Fruit fly (Drosophila melanogaster): ENCODE measurements around the gene LSm-4.

LSm-4 gene

DNA sequence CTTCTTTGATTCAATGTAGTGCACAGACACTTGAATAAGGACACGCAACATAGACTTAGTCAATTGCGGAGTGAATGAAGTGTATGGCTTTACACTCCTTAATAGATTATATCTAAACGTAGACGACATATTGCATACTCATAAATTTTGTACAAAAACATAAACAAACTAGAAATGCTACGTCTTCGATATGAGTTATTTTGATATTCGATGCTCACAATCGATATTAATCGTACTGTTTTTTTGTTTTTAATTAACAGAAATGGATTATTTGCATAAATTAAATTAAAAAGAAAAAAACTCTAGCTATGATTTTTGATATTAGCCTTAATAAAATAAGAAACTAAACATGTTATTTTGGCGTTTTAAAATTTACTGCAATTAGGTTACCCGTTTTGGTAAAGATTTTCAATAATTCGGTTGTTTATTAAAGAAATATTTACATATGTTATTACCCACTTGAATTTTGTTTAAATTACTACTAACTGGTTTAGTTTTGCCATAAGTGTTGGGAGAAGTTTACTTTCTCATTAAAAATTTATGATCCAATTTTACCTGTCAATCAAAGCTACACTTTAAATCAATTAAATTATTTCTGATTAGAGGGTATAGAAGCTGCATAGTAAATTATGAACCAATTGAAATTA, at the start of gene LSm-4, which contains the start of the genes CG17768 and Ir31a:
Gene LSm-4, minus strand, starts transcription at position 196 of the 647 bp plus-strand sequence.
Gene CG17768, minus strand, starts transcription at position 196 of the 647 bp plus-strand sequence.
Gene Ir31a, plus strand, starts transcription at position 558 of the 647 bp plus-strand sequence.
- TF ChIP-seq CG4854 (GFP tag; optimal IDR thresholded peaks at IDR 0.05) (no peak), unc-4 (GFP tag; IDR thresholded peaks at IDR 0.05; ENCODE audit: partially characterized antibody) (peak; percentile 83), Gsc (GFP tag; IDR thresholded peaks at IDR 0.05) (no peak), stwl (tag; optimal IDR thresholded peaks at IDR 0.05) (peak; percentile 18), hbn (GFP tag; IDR thresholded peaks at IDR 0.05; ENCODE audit: partially characterized antibody) (peak; percentile 84), Dll (GFP tag; IDR thresholded peaks at IDR 0.05; ENCODE audit: partially characterized antibody) (peak; percentile 85), Hr3 (GFP tag; optimal IDR thresholded peaks at IDR 0.05) (no peak), Dref (GFP tag; IDR thresholded peaks at IDR 0.05) (peak; percentile 66), yki (optimal IDR thresholded peaks at IDR 0.05) (no peak), CG6813 (GFP tag; optimal IDR thresholded peaks at IDR 0.05) (no peak), hth (optimal IDR thresholded peaks at IDR 0.05) (no peak), CG16863 (GFP tag; optimal IDR thresholded peaks at IDR 0.05) (no peak), tgo (GFP tag; IDR thresholded peaks at IDR 0.05) (no peak), zfh1 (GFP tag; IDR thresholded peaks at IDR 0.05) (no peak), Opbp (GFP tag; IDR thresholded peaks at IDR 0.05; ENCODE audit: partially characterized antibody) (peak; percentile 60; the same call in 2 of the 3 replicates), Doc2 (GFP tag; IDR thresholded peaks at IDR 0.05) (no peak), gcm (GFP tag; optimal IDR thresholded peaks at IDR 0.05) (no peak), CG6654 (GFP tag; optimal IDR thresholded peaks at IDR 0.05) (no peak), CG12391 (tag; optimal IDR thresholded peaks at IDR 0.05) (no peak), cato (GFP tag; optimal IDR thresholded peaks at IDR 0.05; ENCODE audit: borderline replicate concordance) (no peak), HLH4C (GFP tag; IDR thresholded peaks at IDR 0.05; ENCODE audit: partially characterized antibody) (peak; percentile 70), vvl (GFP tag; IDR thresholded peaks at IDR 0.05) (peak; percentile 84), tap (tag; optimal IDR thresholded peaks at IDR 0.05) (no peak), CG32767 (GFP tag; IDR thresholded peaks at IDR 0.05) (no peak), ttk (GFP tag; IDR thresholded peaks at IDR 0.05) (no peak), CG11695 (GFP tag; IDR thresholded peaks at IDR 0.05) (no peak), Myb (GFP tag; optimal IDR thresholded peaks at IDR 0.05) (no peak), Rx (GFP tag; IDR thresholded peaks at IDR 0.05) (no peak), Ets65A (GFP tag) (no peak), sna (GFP tag; IDR thresholded peaks at IDR 0.05; ENCODE audit: partially characterized antibody) (peak; percentile 66; the same call in 1 of the 2 replicates), CG12659 (GFP tag; optimal IDR thresholded peaks at IDR 0.05) (peak; percentile 25), Hsf (GFP tag; optimal IDR thresholded peaks at IDR 0.05) (no peak), so (GFP tag; IDR thresholded peaks at IDR 0.05) (no peak), CG10274 (GFP tag; optimal IDR thresholded peaks at IDR 0.05) (no peak), Ptx1 (GFP tag; IDR thresholded peaks at IDR 0.05) (no peak), hkb (optimal IDR thresholded peaks at IDR 0.05) (no peak), hkb (GFP tag; IDR thresholded peaks at IDR 0.05) (no peak), CG15601 (tag; optimal IDR thresholded peaks at IDR 0.05) (no peak), CG8089 (GFP tag; optimal IDR thresholded peaks at IDR 0.05) (no peak), aop (GFP tag; IDR thresholded peaks at IDR 0.05) (no peak), gce (GFP tag; IDR thresholded peaks at IDR 0.05) (no peak), MBD-R2 (GFP tag; IDR thresholded peaks at IDR 0.05) (peak; percentile 46; the same call in 1 of the 2 replicates), CG17328 (GFP tag; IDR thresholded peaks at IDR 0.05) (no peak), CG1603 (tag; optimal IDR thresholded peaks at IDR 0.05) (no peak), CG10147 (GFP tag; optimal IDR thresholded peaks at IDR 0.05) (no peak), CG30020 (tag; optimal IDR thresholded peaks at IDR 0.05) (peak; percentile 91), run (tag; optimal IDR thresholded peaks at IDR 0.05) (no peak), D (optimal IDR thresholded peaks at IDR 0.05) (no peak), D (GFP tag; optimal IDR thresholded peaks at IDR 0.05) (no peak), ssp (GFP tag; IDR thresholded peaks at IDR 0.05) (no peak), CG15073 (GFP tag; optimal IDR thresholded peaks at IDR 0.05) (no peak), fru (optimal IDR thresholded peaks at IDR 0.05) (no peak)

Measured in whole organism, embryonic.